Fruit fly (Drosophila melanogaster): ENCODE measurements around the gene CG15362.

DNA sequence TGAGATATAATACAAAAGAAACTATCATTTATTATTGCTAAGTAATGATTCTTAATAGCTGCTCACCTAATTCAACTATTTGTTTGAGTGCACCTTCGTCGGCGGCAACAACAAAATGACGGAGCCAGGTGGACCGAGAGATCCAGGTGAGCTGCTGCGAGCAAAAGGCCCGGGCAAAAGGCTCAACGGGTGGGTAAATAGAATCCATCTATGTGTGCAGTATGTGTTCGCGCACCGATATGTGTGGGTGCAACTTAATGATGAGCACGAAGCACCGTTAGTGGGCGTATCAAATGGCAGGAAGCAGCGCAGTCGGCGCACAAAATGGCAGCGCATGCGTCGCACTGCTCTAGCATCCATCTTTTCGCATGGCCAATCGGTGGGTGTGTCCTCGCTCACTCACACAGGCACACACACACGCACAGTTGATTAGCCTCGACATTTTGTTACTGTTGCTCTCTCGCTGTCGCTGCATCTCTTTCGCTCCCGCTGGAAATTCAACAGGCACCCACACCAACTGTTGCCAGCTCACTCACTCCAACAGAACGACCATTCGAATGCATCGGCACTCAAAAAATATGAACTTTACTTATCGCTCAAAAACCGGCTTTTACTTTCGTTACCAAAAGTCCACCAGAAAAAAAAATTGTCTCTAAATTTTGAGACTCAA, 8.4 kb upstream of the CG15362 start:
- no peak for TF ChIP-seq acj6 (GFP tag; optimal IDR thresholded peaks at IDR 0.05)
- no peak for TF ChIP-seq CG6854 (GFP tag; optimal IDR thresholded peaks at IDR 0.05)
- no peak for TF ChIP-seq achi (GFP tag; optimal IDR thresholded peaks at IDR 0.05)
- no peak for TF ChIP-seq topi (GFP tag; optimal IDR thresholded peaks at IDR 0.05)
- TF ChIP-seq salr (GFP tag; optimal IDR thresholded peaks at IDR 0.05), result no peak
- no peak for TF ChIP-seq CG34406 (GFP tag; optimal IDR thresholded peaks at IDR 0.05)
- TF ChIP-seq Eip93F (GFP tag; optimal IDR thresholded peaks at IDR 0.05), result no peak
- TF ChIP-seq CG1621 (tag; optimal IDR thresholded peaks at IDR 0.05), result no peak
- no peak for TF ChIP-seq CG6276 (GFP tag; optimal IDR thresholded peaks at IDR 0.05)
- no peak for TF ChIP-seq net (GFP tag; optimal IDR thresholded peaks at IDR 0.05)
- no peak for TF ChIP-seq fkh (GFP tag; optimal IDR thresholded peaks at IDR 0.05)
